Worm (Caenorhabditis elegans): Measurements from ENCODE around the gene srz-70.

ce11 chrIV:3514467-3514866 is 35.7 kb upstream of the srz-70 start, which contains the start of gene tsg-101:
- TF ChIP-seq ama-1 (optimal IDR thresholded peaks at IDR 0.05): no peak
- TF ChIP-seq flt-1 (GFP tag; IDR thresholded peaks at IDR 0.05): no peak
- no peak for TF ChIP-seq hmbx-1 (tag; optimal IDR thresholded peaks at IDR 0.05)
- no peak for TF ChIP-seq B0310.2 (tag; optimal IDR thresholded peaks at IDR 0.05)
- no peak for TF ChIP-seq tbx-11 (GFP tag; IDR thresholded peaks at IDR 0.05)
- TF ChIP-seq ceh-13 (GFP tag; optimal IDR thresholded peaks at IDR 0.05): no peak
- no peak for TF ChIP-seq hnd-1 (tag; optimal IDR thresholded peaks at IDR 0.05)

All from whole organism, early embryonic.